Fruit fly (Drosophila melanogaster) whole organism, wandering third instar larva: Measurements from ENCODE around the gene lark.
A peak's percentile ranks its signal among the peaks of the same experiment; 100 is the strongest.

ENCODE experiments used
- Abd-B ChIP-seq: fragments of >200 bp; optimal IDR thresholded peaks from 2 replicates; lab custom pipeline; 2017; ENCODE audit warnings: missing biosample characterization, missing genetic modification characterization
- CG32264 ChIP-seq: fragments of 200-800 bp; sonication (Bioruptor generic); optimal IDR thresholded peaks from 2 replicates; lab custom pipeline; 2016; ENCODE audit warnings: missing biosample characterization, missing genetic modification characterization
- CG9705 ChIP-seq: fragments of 200-800 bp; sonication (Bioruptor generic); optimal IDR thresholded peaks from 2 replicates; lab custom pipeline; 2018; ENCODE audit warnings: missing biosample characterization, mild to moderate bottlenecking, missing genetic modification characterization
- CrebA ChIP-seq: fragments of 200-800 bp; sonication (Bioruptor generic); optimal IDR thresholded peaks from 2 replicates; lab custom pipeline; 2016; ENCODE audit warnings: missing biosample characterization, mild to moderate bottlenecking, missing genetic modification characterization, borderline replicate concordance
- Dfd ChIP-seq: fragments of >200 bp; optimal IDR thresholded peaks from 2 replicates; lab custom pipeline; 2017; ENCODE audit warnings: missing biosample characterization, missing genetic modification characterization
- Dif ChIP-seq: fragments of 200-275, 200-300 bp; sonication (Bioruptor generic); optimal IDR thresholded peaks from 2 replicates; lab custom pipeline; 2018; ENCODE audit warnings: missing biosample characterization, missing genetic modification characterization; ENCODE audit not compliant: partially characterized antibody
- GATAd ChIP-seq: sonication (Bioruptor generic); optimal IDR thresholded peaks from 2 replicates; lab custom pipeline; 2016; ENCODE audit warnings: missing biosample characterization, missing genetic modification characterization
- HLH106 ChIP-seq: fragments of 200-800 bp; optimal IDR thresholded peaks from 3 replicates; lab custom pipeline; 2019; ENCODE audit warnings: missing biosample characterization, mild to moderate bottlenecking, missing genetic modification characterization, moderate library complexity
- Hnf4 ChIP-seq: fragments of 200-800 bp; sonication (Bioruptor generic); optimal IDR thresholded peaks from 2 replicates; lab custom pipeline; 2016; ENCODE audit warnings: missing biosample characterization, mild to moderate bottlenecking, missing genetic modification characterization
- Hr78 ChIP-seq: fragments of >200 bp; optimal IDR thresholded peaks from 2 replicates; lab custom pipeline; 2017; ENCODE audit warnings: missing biosample characterization, missing genetic modification characterization
- Hr83 ChIP-seq: fragments of 200-300 bp; sonication (Bioruptor generic); optimal IDR thresholded peaks from 2 replicates; lab custom pipeline; 2016; ENCODE audit warnings: missing biosample characterization, mild to moderate bottlenecking, missing genetic modification characterization, moderate library complexity; ENCODE audit not compliant: poor library complexity, severe bottlenecking
- Jra ChIP-seq: sonication (Bioruptor generic); optimal IDR thresholded peaks from 2 replicates; lab custom pipeline; 2016; ENCODE audit warnings: missing biosample characterization, missing genetic modification characterization
- Mio ChIP-seq: sonication (Bioruptor generic); optimal IDR thresholded peaks from 2 replicates; lab custom pipeline; 2016; ENCODE audit warnings: missing biosample characterization, missing genetic modification characterization
- Myc ChIP-seq: fragments of >200 bp; optimal IDR thresholded peaks from 2 replicates; lab custom pipeline; 2017
- N ChIP-seq: fragments of >200 bp; optimal IDR thresholded peaks from 2 replicates; lab custom pipeline; 2018; ENCODE audit warnings: missing biosample characterization, missing external identifiers, missing genetic modification characterization
- OdsH ChIP-seq: fragments of 200-800 bp; sonication (Bioruptor generic); optimal IDR thresholded peaks from 2 replicates; lab custom pipeline; 2016; ENCODE audit warnings: missing biosample characterization, mild to moderate bottlenecking, missing genetic modification characterization
- Rel ChIP-seq, 2 experiments: fragments of 200-800 bp; sonication (Bioruptor generic) in 1 of 2; optimal IDR thresholded peaks; 2 replicates in 1 of 2; 3 replicates in 1 of 2; lab custom pipeline; 2016 to 2019; ENCODE audit warnings: mild to moderate bottlenecking in 2 of 2, missing biosample characterization in 2 of 2, missing genetic modification characterization in 2 of 2, moderate library complexity in 1 of 2
- Sp1 ChIP-seq: fragments of 200-800 bp; sonication (Bioruptor generic); optimal IDR thresholded peaks from 3 replicates; lab custom pipeline; 2019; ENCODE audit warnings: missing biosample characterization, mild to moderate bottlenecking, missing genetic modification characterization, moderate library complexity
- Vsx2 ChIP-seq: fragments of 200-300, 225-300 bp; sonication (Bioruptor generic); optimal IDR thresholded peaks from 2 replicates; lab custom pipeline; 2018; ENCODE audit warnings: missing biosample characterization, missing genetic modification characterization; ENCODE audit not compliant: partially characterized antibody
- br ChIP-seq: fragments of 200-800 bp; sonication (Bioruptor generic); optimal IDR thresholded peaks from 2 replicates; lab custom pipeline; 2016; ENCODE audit warnings: missing biosample characterization, missing genetic modification characterization
- brk ChIP-seq: fragments of 200-800 bp; sonication (Bioruptor generic); optimal IDR thresholded peaks from 2 replicates; lab custom pipeline; 2016; ENCODE audit warnings: missing biosample characterization, mild to moderate bottlenecking, missing genetic modification characterization
- dl ChIP-seq, 2 experiments: fragments of 175-275, 200-275 bp in 1 of 2; fragments of 200-275 bp in 1 of 2; sonication (Bioruptor generic); optimal IDR thresholded peaks; lab custom pipeline; 2018; ENCODE audit warnings: mild to moderate bottlenecking in 2 of 2, missing biosample characterization in 2 of 2, missing genetic modification characterization in 2 of 2, moderate library complexity in 2 of 2; ENCODE audit not compliant: partially characterized antibody in 2 of 2, insufficient read depth in 1 of 2
- dmrt93B ChIP-seq: fragments of 200-800 bp; sonication (Bioruptor generic); optimal IDR thresholded peaks from 2 replicates; lab custom pipeline; 2018; ENCODE audit warnings: missing biosample characterization, mild to moderate bottlenecking, missing genetic modification characterization
- dsf ChIP-seq: sonication (Bioruptor generic); optimal IDR thresholded peaks from 2 replicates; lab custom pipeline; 2016; ENCODE audit warnings: missing biosample characterization, missing genetic modification characterization, borderline replicate concordance
- ey ChIP-seq: fragments of 200-800 bp; sonication (Bioruptor generic); optimal IDR thresholded peaks from 2 replicates; lab custom pipeline; 2016; ENCODE audit warnings: missing biosample characterization, missing genetic modification characterization
- foxo ChIP-seq, 2 experiments: fragments of 200-800 bp; sonication (Bioruptor generic); optimal IDR thresholded peaks; 2 replicates in 1 of 2; 3 replicates in 1 of 2; lab custom pipeline; 2016 to 2017; ENCODE audit warnings: missing biosample characterization in 2 of 2, missing genetic modification characterization in 2 of 2
- fru ChIP-seq: fragments of 200-800 bp; sonication (Bioruptor generic); optimal IDR thresholded peaks from 3 replicates; lab custom pipeline; 2016; ENCODE audit warnings: missing biosample characterization, mild to moderate bottlenecking, missing genetic modification characterization
- h ChIP-seq: fragments of 200-800 bp; sonication (Bioruptor generic); optimal IDR thresholded peaks from 3 replicates; lab custom pipeline; 2016; ENCODE audit warnings: missing biosample characterization, mild to moderate bottlenecking, missing genetic modification characterization
- jim ChIP-seq: fragments of 175-275, 200-325 bp; sonication (Bioruptor generic); optimal IDR thresholded peaks from 2 replicates; lab custom pipeline; 2016; ENCODE audit warnings: missing biosample characterization, mild to moderate bottlenecking, missing genetic modification characterization
- lola ChIP-seq: fragments of >200 bp; optimal IDR thresholded peaks from 2 replicates; lab custom pipeline; 2017; ENCODE audit warnings: missing biosample characterization, missing genetic modification characterization
- pan ChIP-seq: fragments of >200 bp; optimal IDR thresholded peaks from 2 replicates; lab custom pipeline; 2017
- psq ChIP-seq: fragments of 200-800 bp; sonication (Bioruptor generic); optimal IDR thresholded peaks from 3 replicates; lab custom pipeline; 2017; ENCODE audit warnings: missing biosample characterization, mild to moderate bottlenecking, missing genetic modification characterization, moderate library complexity
- rgr ChIP-seq: fragments of 200-800 bp; sonication (Bioruptor generic); optimal IDR thresholded peaks from 3 replicates; lab custom pipeline; 2016; ENCODE audit warnings: missing biosample characterization, mild to moderate bottlenecking, missing genetic modification characterization
- sage ChIP-seq: fragments of 200-800 bp; sonication (Bioruptor generic); optimal IDR thresholded peaks from 2 replicates; lab custom pipeline; 2016; ENCODE audit warnings: missing biosample characterization, mild to moderate bottlenecking, missing genetic modification characterization
- sv ChIP-seq: fragments of 200-800 bp; sonication (Bioruptor generic); optimal IDR thresholded peaks from 3 replicates; lab custom pipeline; 2016; ENCODE audit warnings: missing biosample characterization, missing genetic modification characterization
- tai ChIP-seq: sonication (Bioruptor generic); optimal IDR thresholded peaks from 2 replicates; lab custom pipeline; 2016; ENCODE audit warnings: missing biosample characterization, missing genetic modification characterization
- usp ChIP-seq: fragments of >200 bp; optimal IDR thresholded peaks from 2 replicates; lab custom pipeline; 2017; ENCODE audit warnings: missing biosample characterization, missing genetic modification characterization
- woc ChIP-seq: sonication (Bioruptor generic); optimal IDR thresholded peaks from 2 replicates; lab custom pipeline; 2016; ENCODE audit warnings: missing biosample characterization, mild to moderate bottlenecking, missing genetic modification characterization

Gene lark

dm6 chr3L:7359827-7360323 is 20.8 kb downstream of the lark start, which contains the start of gene pst:
Gene pst, minus strand, starts transcription at chr3L:7360263.
- TF ChIP-seq N (GFP tag; lab: Kevin White, UChicago) (no peak), dmrt93B (GFP tag; lab: Kevin White, UChicago) (no peak), fru (GFP tag; lab: Kevin White, UChicago) (peak; percentile 18), lola (no peak), Sp1 (GFP tag; lab: Kevin White, UChicago) (peak; percentile 25), GATAd (no peak), Hr83 (GFP tag; lab: Kevin White, UChicago) (peak; percentile 58), Hr78 (GFP tag; lab: Kevin White, UChicago) (no peak), tai (GFP tag; lab: Kevin White, UChicago) (no peak), sv (no peak), Abd-B (GFP tag; lab: Kevin White, UChicago) (no peak), Vsx2 (GFP tag; lab: Kevin White, UChicago) (no peak), dsf (GFP tag; lab: Kevin White, UChicago) (no peak), dl (GFP tag; optimal IDR thresholded peaks at IDR 0.05; lab: Kevin White, UChicago; ENCODE audit: insufficient read depth in 1 of 2, partially characterized antibody in 2 of 2) (no peak), Rel (GFP tag; optimal IDR thresholded peaks at IDR 0.05; lab: Kevin White, UChicago) (no peak), Rel (tag; optimal IDR thresholded peaks at IDR 0.05; lab: Kevin White, UChicago) (peak; percentile 100), Dfd (GFP tag; lab: Kevin White, UChicago) (no peak), foxo (GFP tag; optimal IDR thresholded peaks at IDR 0.05; lab: Kevin White, UChicago) (no peak), CrebA (no peak), jim (no peak), CG9705 (GFP tag; lab: Kevin White, UChicago) (no peak), h (no peak), ey (GFP tag; lab: Kevin White, UChicago) (no peak), Myc (lab: Kevin White, UChicago) (no peak), br (no peak), woc (GFP tag; lab: Kevin White, UChicago) (no peak), Jra (GFP tag; lab: Kevin White, UChicago) (peak; percentile 19), psq (no peak), Mio (no peak), Dif (GFP tag; lab: Kevin White, UChicago) (peak; percentile 46), pan (no peak), CG32264 (GFP tag; lab: Kevin White, UChicago) (no peak), OdsH (GFP tag; lab: Kevin White, UChicago) (no peak), HLH106 (no peak), Hnf4 (GFP tag; lab: Kevin White, UChicago) (no peak), rgr (GFP tag; lab: Kevin White, UChicago) (no peak), usp (GFP tag; lab: Kevin White, UChicago) (no peak), brk (GFP tag; lab: Kevin White, UChicago) (no peak), sage (GFP tag; lab: Kevin White, UChicago) (no peak)

dm6 chr3L:7360324-7360852 is 21.3 kb downstream of the lark start, which contains the start of gene Sec63:
Gene Sec63, plus strand, starts transcription at chr3L:7360561.
- TF ChIP-seq Hnf4 (GFP tag; lab: Kevin White, UChicago) = peak; percentile 35
- no peak for TF ChIP-seq jim
- TF ChIP-seq Hr78 (GFP tag; lab: Kevin White, UChicago) = no peak
- no peak for TF ChIP-seq Dfd (GFP tag; lab: Kevin White, UChicago)
- no peak for TF ChIP-seq usp (GFP tag; lab: Kevin White, UChicago)
- TF ChIP-seq rgr (GFP tag; lab: Kevin White, UChicago) = no peak
- TF ChIP-seq h = no peak
- no peak for TF ChIP-seq fru (GFP tag; lab: Kevin White, UChicago)
- TF ChIP-seq HLH106 = peak; percentile 55
- peak; percentile 61 for TF ChIP-seq Hr83 (GFP tag; lab: Kevin White, UChicago)
- TF ChIP-seq Jra (GFP tag; lab: Kevin White, UChicago) = no peak
- peak; percentile 35 for TF ChIP-seq br
- peak; percentile 27 for TF ChIP-seq psq
- TF ChIP-seq dsf (GFP tag; lab: Kevin White, UChicago) = no peak
- TF ChIP-seq CG9705 (GFP tag; lab: Kevin White, UChicago) = no peak
- no peak for TF ChIP-seq Vsx2 (GFP tag; lab: Kevin White, UChicago)
- no peak for TF ChIP-seq dmrt93B (GFP tag; lab: Kevin White, UChicago)
- no peak for TF ChIP-seq Rel (GFP tag; optimal IDR thresholded peaks at IDR 0.05; lab: Kevin White, UChicago)
- TF ChIP-seq Rel (tag; optimal IDR thresholded peaks at IDR 0.05; lab: Kevin White, UChicago) = no peak
- TF ChIP-seq Myc (lab: Kevin White, UChicago) = peak; percentile 44
- TF ChIP-seq Mio = no peak
- no peak for TF ChIP-seq pan
- no peak for TF ChIP-seq dl (GFP tag; optimal IDR thresholded peaks at IDR 0.05; lab: Kevin White, UChicago; ENCODE audit: insufficient read depth in 1 of 2, partially characterized antibody in 2 of 2)
- TF ChIP-seq foxo (GFP tag; optimal IDR thresholded peaks at IDR 0.05; lab: Kevin White, UChicago) = peak in 1 of 2 experiments; percentile 54
- TF ChIP-seq sv = peak; percentile 21
- TF ChIP-seq brk (GFP tag; lab: Kevin White, UChicago) = no peak
- TF ChIP-seq OdsH (GFP tag; lab: Kevin White, UChicago) = no peak
